Worm (Caenorhabditis elegans): ENCODE measurements around the gene ilcr-1.

Gene ilcr-1

ce11 chrIV:14240173-14240572 lies 36.1 kb upstream of the ilcr-1 start:
- peak; percentile 8 for TF ChIP-seq snpc-4 (GFP tag; optimal IDR thresholded peaks at IDR 0.05)
- peak; percentile 62 to 96 (median 71) for TF ChIP-seq snpc-4 (tag; optimal IDR thresholded peaks at IDR 0.05)
- peak; percentile 77 for TF ChIP-seq snpc-1.1 (tag; optimal IDR thresholded peaks at IDR 0.05; ENCODE audit: insufficient read depth)
- TF ChIP-seq hmg-1.2 (GFP tag; IDR thresholded peaks at IDR 0.05): peak; percentile 49
- TF ChIP-seq attf-6 (GFP tag; IDR thresholded peaks at IDR 0.05): peak; percentile 85

DNA sequence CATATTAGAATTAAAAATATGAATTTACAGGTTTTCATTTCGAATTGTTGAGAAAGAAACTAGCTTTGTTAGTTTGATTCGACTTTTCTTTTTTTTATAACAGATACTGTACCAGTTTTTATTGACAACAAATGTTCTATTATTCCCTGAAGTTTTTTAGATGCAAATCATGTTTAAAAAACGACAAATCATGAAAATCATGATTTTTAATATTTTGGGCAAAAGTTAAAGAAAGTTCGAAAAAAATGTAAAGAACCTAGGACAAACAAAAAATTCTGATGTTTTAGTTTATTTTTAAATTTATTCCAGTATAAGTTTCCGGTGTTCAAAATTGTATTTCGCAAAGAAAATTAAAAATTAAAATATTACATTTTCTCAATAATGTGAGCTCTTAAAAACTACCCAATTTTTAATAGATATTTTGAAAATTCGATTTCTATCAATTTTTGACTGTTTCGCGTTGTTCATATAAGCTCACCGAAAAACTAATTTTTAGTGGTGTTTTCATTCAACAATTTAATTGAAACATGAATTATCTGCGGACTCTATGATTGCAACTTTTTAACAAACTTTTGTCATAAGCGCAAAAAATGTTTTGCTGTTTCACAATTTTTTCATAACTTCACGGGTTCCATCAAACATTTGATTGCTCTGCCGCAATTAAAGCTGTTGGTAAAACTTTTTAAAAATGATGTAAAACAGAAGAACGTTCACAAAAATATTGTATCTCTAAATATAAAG lies 34.7 kb upstream of the ilcr-1 start, which contains the start of gene Y64G10A.10:
Y64G10A.10 (minus strand) TSS at position 51 of the 741 bp plus-strand sequence.
- no peak for TF ChIP-seq F52B5.7 (tag; optimal IDR thresholded peaks at IDR 0.05)
- TF ChIP-seq Y79H2A.3 (GFP tag; conservative IDR thresholded peaks at IDR 0.05): no peak
- no peak for TF ChIP-seq nfya-1 (tag; optimal IDR thresholded peaks at IDR 0.05; ENCODE audit: borderline replicate concordance, insufficient read depth)
- TF ChIP-seq lir-1 (GFP tag; conservative IDR thresholded peaks at IDR 0.05): no peak
- no peak for TF ChIP-seq snpc-4 (GFP tag; optimal IDR thresholded peaks at IDR 0.05)
- TF ChIP-seq snpc-4 (tag; optimal IDR thresholded peaks at IDR 0.05): peak in 2 of 4 experiments; percentile 19 to 45
- peak; percentile 56 for TF ChIP-seq attf-6 (GFP tag; IDR thresholded peaks at IDR 0.05)

- no peak for TF ChIP-seq lin-54 (GFP tag; optimal IDR thresholded peaks at IDR 0.05)
- no peak for TF ChIP-seq F33H1.4 (GFP tag; IDR thresholded peaks at IDR 0.05)
- no peak for TF ChIP-seq tbp1 (GFP tag; optimal IDR thresholded peaks at IDR 0.05)
- TF ChIP-seq hlh-26 (GFP tag; conservative IDR thresholded peaks at IDR 0.05): no peak
- no peak for TF ChIP-seq B0019.2 (GFP tag; conservative IDR thresholded peaks at IDR 0.05)
- TF ChIP-seq Y56A3A.18 (GFP tag; IDR thresholded peaks at IDR 0.05): no peak
- TF ChIP-seq zfh-2 (GFP tag; conservative IDR thresholded peaks at IDR 0.05): no peak
- TF ChIP-seq unc-62 (GFP tag; optimal IDR thresholded peaks at IDR 0.05): no peak
- no peak for TF ChIP-seq pbrm-1 (GFP tag; IDR thresholded peaks at IDR 0.05)
- TF ChIP-seq F52B5.7 (tag; optimal IDR thresholded peaks at IDR 0.05): no peak
- TF ChIP-seq athp-1 (tag; optimal IDR thresholded peaks at IDR 0.05): no peak
- no peak for TF ChIP-seq xnd-1 (tag; optimal IDR thresholded peaks at IDR 0.05)
- no peak for TF ChIP-seq T07F8.4 (tag; optimal IDR thresholded peaks at IDR 0.05)
- TF ChIP-seq F55B11.4 (tag; optimal IDR thresholded peaks at IDR 0.05; ENCODE audit: borderline replicate concordance, insufficient read depth): no peak
- TF ChIP-seq F23B12.7 (tag; optimal IDR thresholded peaks at IDR 0.05; ENCODE audit: insufficient read depth): no peak
- TF ChIP-seq Y67H2A.10 (GFP tag; conservative IDR thresholded peaks at IDR 0.05): no peak
- TF ChIP-seq hrde-1 (tag; optimal IDR thresholded peaks at IDR 0.05; ENCODE audit: borderline replicate concordance): no peak
- TF ChIP-seq ztf-25 (GFP tag; IDR thresholded peaks at IDR 0.05): no peak
- no peak for TF ChIP-seq bed-2 (GFP tag; IDR thresholded peaks at IDR 0.05)
- TF ChIP-seq dox-1 (GFP tag; IDR thresholded peaks at IDR 0.05): no peak
Measured at ce11 chrIV:14244357-14244756, 31.9 kb upstream of the ilcr-1 start, which contains the start of gene Y64G10A.2. Y64G10A.2 (minus strand) TSS chrIV:14244457.

DNA sequence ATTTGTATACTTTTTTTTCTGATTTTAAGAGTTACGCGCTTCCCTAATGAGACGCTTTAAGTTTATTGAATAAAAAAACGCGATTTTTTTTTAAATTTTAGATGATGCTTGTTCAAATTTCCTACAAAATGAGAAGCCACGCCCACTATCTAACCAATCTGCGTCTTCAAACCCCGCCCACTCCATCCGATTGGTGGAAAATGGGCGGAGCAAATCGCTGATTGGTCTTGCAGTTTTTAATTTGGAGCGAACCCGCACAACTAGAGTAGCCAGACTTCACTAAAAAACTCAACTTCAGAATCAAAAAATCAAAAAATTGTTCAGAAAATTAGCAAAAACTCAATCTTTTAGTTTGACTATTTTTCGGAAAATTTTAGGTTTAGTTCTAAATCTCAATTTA lies 26.8 kb upstream of the ilcr-1 start:
- no peak for TF ChIP-seq bed-2 (GFP tag; IDR thresholded peaks at IDR 0.05)
- no peak for TF ChIP-seq hrde-1 (tag; optimal IDR thresholded peaks at IDR 0.05; ENCODE audit: borderline replicate concordance)
- no peak for TF ChIP-seq pha-4 (tag; optimal IDR thresholded peaks at IDR 0.05)
- TF ChIP-seq F57A8.1 (GFP tag; optimal IDR thresholded peaks at IDR 0.05): no peak
- TF ChIP-seq egl-18 (GFP tag; IDR thresholded peaks at IDR 0.05): no peak
- no peak for TF ChIP-seq nfya-1 (tag; optimal IDR thresholded peaks at IDR 0.05; ENCODE audit: borderline replicate concordance, insufficient read depth)
- no peak for TF ChIP-seq lin-54 (GFP tag; optimal IDR thresholded peaks at IDR 0.05)
- TF ChIP-seq madf-6 (GFP tag; IDR thresholded peaks at IDR 0.05): no peak
- no peak for TF ChIP-seq F39B2.1 (GFP tag; IDR thresholded peaks at IDR 0.05)
- no peak for TF ChIP-seq cebp-1 (GFP tag; IDR thresholded peaks at IDR 0.05)
- TF ChIP-seq cebp-1 (tag; optimal IDR thresholded peaks at IDR 0.05): no peak
- no peak for TF ChIP-seq mcd-1 (GFP tag; IDR thresholded peaks at IDR 0.05)
- TF ChIP-seq snpc-3.4 (tag; optimal IDR thresholded peaks at IDR 0.05): no peak
- no peak for TF ChIP-seq lir-1 (GFP tag; conservative IDR thresholded peaks at IDR 0.05)
- TF ChIP-seq let-607 (tag; optimal IDR thresholded peaks at IDR 0.05): no peak
- no peak for TF ChIP-seq C06A6.2 (GFP tag; conservative IDR thresholded peaks at IDR 0.05)
- TF ChIP-seq hlh-12 (tag; optimal IDR thresholded peaks at IDR 0.05): no peak
- no peak for TF ChIP-seq sea-2 (GFP tag; IDR thresholded peaks at IDR 0.05)
- TF ChIP-seq xnd-1 (tag; optimal IDR thresholded peaks at IDR 0.05): no peak
- no peak for TF ChIP-seq F55B11.4 (tag; optimal IDR thresholded peaks at IDR 0.05; ENCODE audit: borderline replicate concordance, insufficient read depth)
